Worm (Caenorhabditis elegans) whole organism, L4/young adult: ENCODE measurements around the gene Y69F12A.1.

Experiments
- W03F9.2 ChIP-seq: fragments of 150-350 bp; optimal IDR thresholded peaks from 2 replicates; lab custom pipeline; 2014; ENCODE audit warnings: missing biosample characterization, missing genetic modification characterization
- dao-5 ChIP-seq: sonication (generic microtip); optimal IDR thresholded peaks from 2 replicates; lab custom pipeline; 2016; ENCODE audit warnings: missing genotype, missing genetic modification characterization, moderate library complexity, missing compliant biosample characterization

- TF ChIP-seq dao-5 = no peak
- TF ChIP-seq W03F9.2 (tag; lab: Kevin White, UChicago) = no peak
These were observed 31.6 kb downstream of the Y69F12A.1 start for ce11 chrIII:7488303-7488702.
